Worm (Caenorhabditis elegans) whole organism, L1 larva: ENCODE measurements around the gene Y60A3A.19.
A peak's percentile ranks its signal among the peaks of the same experiment; 100 is the strongest.

Experiments
- Y116A8C.19 ChIP-seq: sonication (generic microtip); optimal IDR thresholded peaks from 2 replicates; lab custom pipeline; 2016; ENCODE audit warnings: missing compliant biosample characterization, missing genetic modification characterization, borderline replicate concordance
- aha-1 ChIP-seq: fragments of 150-350 bp; optimal IDR thresholded peaks from 2 replicates; lab custom pipeline; 2014; ENCODE audit warnings: missing biosample characterization, missing genetic modification characterization
- blmp-1 ChIP-seq: fragments of 150-350 bp; optimal IDR thresholded peaks from 2 replicates; lab custom pipeline; 2014; ENCODE audit warnings: missing biosample characterization, missing genetic modification characterization
- ceh-82 ChIP-seq, 3 experiments: fragments of 150-350 bp in 1 of 3; sonication (generic microtip) in 2 of 3; optimal IDR thresholded peaks; 2 replicates each; lab custom pipeline; 2014 to 2017; ENCODE audit warnings: missing biosample characterization in 3 of 3, missing genetic modification characterization in 3 of 3
- ceh-88 ChIP-seq: fragments of 200-800 bp; sonication (Bioruptor generic); IDR thresholded peaks from 2 replicates; pipeline ENCODE4 v1.3.6; 2022; ENCODE audit warnings: missing genetic modification characterization, missing compliant biosample characterization
- ceh-90 ChIP-seq: sonication (generic microtip); optimal IDR thresholded peaks from 2 replicates; lab custom pipeline; 2016; ENCODE audit warnings: missing genetic modification characterization, missing compliant biosample characterization
- ces-1 ChIP-seq: fragments of 150-350 bp; optimal IDR thresholded peaks from 2 replicates; lab custom pipeline; 2014; ENCODE audit warnings: missing biosample characterization, missing genetic modification reagents, missing genetic modification characterization
- dsc-1 ChIP-seq: sonication (generic microtip); optimal IDR thresholded peaks from 2 replicates; lab custom pipeline; 2016; ENCODE audit warnings: mild to moderate bottlenecking, missing genetic modification characterization, missing compliant biosample characterization
- efl-1 ChIP-seq, 4 experiments: fragments of 150-350 bp; optimal IDR thresholded peaks in 3 of 4; peaks in 1 of 4; 1 replicate in 1 of 4; 2 replicates in 3 of 4; lab custom pipeline; 2014; ENCODE audit warnings: missing biosample characterization in 2 of 4, missing genetic modification characterization in 2 of 4, missing genetic modification reagents in 2 of 4
- egl-13 ChIP-seq: sonication (generic microtip); optimal IDR thresholded peaks from 2 replicates; lab custom pipeline; 2016; ENCODE audit warnings: missing genotype, missing genetic modification reagents, missing genetic modification characterization, missing compliant biosample characterization
- egl-27 ChIP-seq, 2 experiments: fragments of 150-350 bp in 1 of 2; sonication (generic microtip); optimal IDR thresholded peaks; 3 replicates each; lab custom pipeline; 2017 to 2018; ENCODE audit warnings: missing biosample characterization in 2 of 2, missing genetic modification characterization in 2 of 2, missing genetic modification reagents in 2 of 2
- elt-2 ChIP-seq: sonication (generic microtip); optimal IDR thresholded peaks from 2 replicates; lab custom pipeline; 2016; ENCODE audit warnings: missing genetic modification characterization, mild to moderate bottlenecking, inconsistent platforms, missing compliant biosample characterization, missing genetic modification reagents
- elt-3 ChIP-seq, 6 experiments: fragments of 150-350 bp in 1 of 6; sonication (generic microtip); optimal IDR thresholded peaks; 2 replicates each; lab custom pipeline; 2017 to 2018; ENCODE audit warnings: missing biosample characterization in 6 of 6, missing genetic modification characterization in 6 of 6, inconsistent platforms in 1 of 6
- fkh-8 ChIP-seq: sonication (generic microtip); optimal IDR thresholded peaks from 2 replicates; lab custom pipeline; 2016; ENCODE audit warnings: mild to moderate bottlenecking, missing genetic modification characterization, missing compliant biosample characterization
- fos-1 ChIP-seq: fragments of 150-350 bp; optimal IDR thresholded peaks from 2 replicates; lab custom pipeline; 2014; ENCODE audit warnings: missing biosample characterization, missing genetic modification characterization
- grh-1 ChIP-seq: fragments of 200-800 bp; sonication (Bioruptor generic); IDR thresholded peaks from 2 replicates; pipeline ENCODE4 v1.3.6; 2022; ENCODE audit warnings: missing genetic modification reagents, missing genetic modification characterization, missing compliant biosample characterization
- jun-1 ChIP-seq: fragments of 150-350 bp; optimal IDR thresholded peaks from 2 replicates; lab custom pipeline; 2014; ENCODE audit warnings: missing biosample characterization, missing genetic modification reagents, missing genetic modification characterization
- lin-14 ChIP-seq: fragments of 200-800 bp; sonication (Bioruptor generic); optimal IDR thresholded peaks from 2 replicates; lab custom pipeline; 2018; ENCODE audit warnings: mild to moderate bottlenecking, missing genetic modification characterization, moderate library complexity, missing compliant biosample characterization
- lin-39 ChIP-seq: fragments of 150-350 bp; optimal IDR thresholded peaks from 2 replicates; lab custom pipeline; 2014; ENCODE audit warnings: missing biosample characterization, missing genetic modification reagents, missing genetic modification characterization
- lir-3 ChIP-seq: sonication (generic microtip); optimal IDR thresholded peaks from 2 replicates; lab custom pipeline; 2016; ENCODE audit warnings: mild to moderate bottlenecking, missing genetic modification characterization, moderate library complexity, missing compliant biosample characterization; ENCODE audit not compliant: poor library complexity
- lsy-2 ChIP-seq, 2 experiments: fragments of 150-350 bp; optimal IDR thresholded peaks; 2 replicates each; lab custom pipeline; 2014; ENCODE audit warnings: missing biosample characterization in 2 of 2, missing genetic modification characterization in 2 of 2
- mef-2 ChIP-seq: fragments of 150-350 bp; optimal IDR thresholded peaks from 2 replicates; lab custom pipeline; 2014; ENCODE audit warnings: missing biosample characterization, missing genetic modification characterization
- mep-1 ChIP-seq: fragments of 150-350 bp; optimal IDR thresholded peaks from 2 replicates; lab custom pipeline; 2014; ENCODE audit warnings: missing biosample characterization, missing genetic modification characterization
- nhr-11 ChIP-seq: fragments of 150-350 bp; optimal IDR thresholded peaks from 2 replicates; lab custom pipeline; 2014; ENCODE audit warnings: missing biosample characterization, missing genetic modification characterization
- nhr-19 ChIP-seq: fragments of 200-800 bp; sonication (Bioruptor generic); conservative IDR thresholded peaks from 2 replicates; pipeline ENCODE4 v1.3.6; 2022; ENCODE audit warnings: missing genetic modification characterization, missing compliant biosample characterization
- nhr-237 ChIP-seq: fragments of 150-350 bp; optimal IDR thresholded peaks from 2 replicates; lab custom pipeline; 2014; ENCODE audit warnings: missing biosample characterization, missing genetic modification characterization
- nhr-47 ChIP-seq: sonication (generic microtip); optimal IDR thresholded peaks from 2 replicates; lab custom pipeline; 2016; ENCODE audit warnings: mild to moderate bottlenecking, missing genetic modification characterization, moderate library complexity, missing compliant biosample characterization
- nhr-71 ChIP-seq: sonication (generic microtip); optimal IDR thresholded peaks from 2 replicates; lab custom pipeline; 2016; ENCODE audit warnings: mild to moderate bottlenecking, missing genetic modification characterization, moderate library complexity, missing compliant biosample characterization
- pqm-1 ChIP-seq: sonication (generic microtip); optimal IDR thresholded peaks from 3 replicates; lab custom pipeline; 2017; ENCODE audit warnings: missing biosample characterization, missing genetic modification characterization
- skn-1 ChIP-seq: fragments of 150-350 bp; optimal IDR thresholded peaks from 2 replicates; lab custom pipeline; 2014; ENCODE audit warnings: missing biosample characterization, missing genetic modification characterization
- ztf-4 ChIP-seq: fragments of 150-350 bp; optimal IDR thresholded peaks from 2 replicates; lab custom pipeline; 2014; ENCODE audit warnings: missing biosample characterization, missing genetic modification characterization

Gene Y60A3A.19

DNA sequence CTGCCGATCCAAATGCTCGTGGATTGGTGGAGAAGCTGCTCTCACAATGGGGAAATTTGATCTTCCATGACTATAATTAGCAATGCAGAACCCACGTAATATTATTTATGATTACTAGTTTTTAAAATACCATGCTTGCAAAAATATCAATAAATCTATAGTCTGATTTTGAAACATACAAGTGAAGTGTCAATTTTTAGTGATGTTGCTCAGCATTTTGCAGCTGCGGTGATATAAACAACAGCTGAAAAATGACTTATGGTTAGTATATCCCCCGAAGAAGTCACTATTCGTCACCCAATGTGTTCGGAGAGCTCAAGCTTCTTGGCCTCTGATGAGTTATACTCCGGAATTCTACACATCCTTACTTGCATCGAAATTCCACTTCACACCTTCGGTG is 42.4 kb downstream of the Y60A3A.19 start, which contains the start of gene srh-172:
TSS of gene srh-172 (plus strand) at position 301 of the 400 bp plus-strand sequence.
- TF ChIP-seq ceh-88 = no peak
- TF ChIP-seq Y116A8C.19 (tag; lab: Kevin White, UChicago) = no peak
- TF ChIP-seq jun-1 = no peak
- no peak for TF ChIP-seq elt-3 (tag; optimal IDR thresholded peaks at IDR 0.05; lab: Kevin White, UChicago)
- TF ChIP-seq aha-1 = no peak
- TF ChIP-seq fkh-8 (tag; lab: Kevin White, UChicago) = no peak
- TF ChIP-seq lin-14 (GFP tag; lab: Kevin White, UChicago) = no peak
- TF ChIP-seq nhr-237 = no peak
- TF ChIP-seq mep-1 (tag; lab: Kevin White, UChicago) = no peak
- TF ChIP-seq mef-2 (tag; lab: Kevin White, UChicago) = no peak
- TF ChIP-seq efl-1 (optimal IDR thresholded peaks at IDR 0.05; lab: Kevin White, UChicago) = no peak
- TF ChIP-seq efl-1 (GFP tag; optimal IDR thresholded peaks at IDR 0.05 in 1 of 2; lab: Kevin White, UChicago) = no peak
- TF ChIP-seq ztf-4 (tag; lab: Kevin White, UChicago) = no peak
- TF ChIP-seq nhr-11 = no peak
- TF ChIP-seq dsc-1 (tag; lab: Kevin White, UChicago) = no peak
- TF ChIP-seq grh-1 (GFP tag; lab: Robert Waterston, UW) = no peak
- no peak for TF ChIP-seq egl-27 (tag; optimal IDR thresholded peaks at IDR 0.05; lab: Kevin White, UChicago)
- TF ChIP-seq lir-3 (tag; lab: Kevin White, UChicago) = no peak

DNA sequence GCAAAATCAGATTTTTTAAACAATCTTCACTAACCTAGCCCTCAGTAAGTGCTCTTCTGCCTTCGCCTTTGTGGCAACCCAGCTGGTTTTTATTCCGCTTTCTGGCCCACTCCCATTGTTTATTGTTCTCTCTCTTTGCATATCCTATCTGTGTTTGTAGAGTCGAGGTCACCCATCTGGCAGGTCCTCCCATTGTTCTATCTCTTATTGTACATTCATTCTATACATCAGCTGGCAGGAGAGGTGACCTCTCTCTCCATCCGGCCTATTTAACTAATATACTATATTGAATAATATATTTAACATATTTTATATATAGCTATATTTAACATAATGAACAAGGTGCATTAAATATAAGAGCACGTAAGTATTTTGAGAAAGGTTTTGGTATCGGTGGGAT is 45.6 kb downstream of the Y60A3A.19 start:
- TF ChIP-seq ces-1 (no peak), elt-2 (no peak), ceh-82 (tag; optimal IDR thresholded peaks at IDR 0.05; lab: Kevin White, UChicago) (no peak), skn-1 (tag; lab: Kevin White, UChicago) (no peak), Y116A8C.19 (tag; lab: Kevin White, UChicago) (no peak), fos-1 (no peak), ceh-90 (tag; lab: Kevin White, UChicago) (no peak), mep-1 (tag; lab: Kevin White, UChicago) (no peak), lin-39 (no peak), blmp-1 (no peak), nhr-47 (no peak), lsy-2 (tag; optimal IDR thresholded peaks at IDR 0.05; lab: Kevin White, UChicago) (no peak), nhr-71 (no peak), mef-2 (tag; lab: Kevin White, UChicago) (no peak), nhr-19 (GFP tag; lab: Robert Waterston, UW) (no peak), egl-13 (tag; lab: Kevin White, UChicago) (no peak)

DNA sequence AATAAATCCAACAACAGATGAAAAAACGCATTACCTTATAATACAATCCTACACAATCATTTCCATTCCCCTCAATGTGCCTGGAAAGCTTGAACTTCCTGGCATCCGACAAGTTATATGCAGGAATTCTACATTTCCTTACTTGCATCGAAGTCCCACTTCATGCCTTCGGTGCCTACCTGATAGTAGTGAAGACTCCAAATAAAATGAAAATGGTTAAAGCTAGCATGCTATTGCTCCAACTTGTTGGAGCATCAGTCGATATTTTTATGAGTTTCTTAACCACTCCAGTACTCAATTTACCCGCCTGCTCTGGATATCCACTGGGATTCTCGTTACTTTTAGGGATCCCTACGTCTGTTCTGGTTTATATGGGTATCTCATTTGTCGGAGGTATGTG is 49.3 kb downstream of the Y60A3A.19 start, which contains the start of gene srh-171:
TSS of gene srh-171 (plus strand) at position 75 of the 400 bp plus-strand sequence.
- TF ChIP-seq efl-1 (optimal IDR thresholded peaks at IDR 0.05; lab: Kevin White, UChicago) (no peak), efl-1 (GFP tag; optimal IDR thresholded peaks at IDR 0.05 in 1 of 2; lab: Kevin White, UChicago) (peak in 1 of 2 experiments; percentile 69), ces-1 (no peak), pqm-1 (tag; lab: Kevin White, UChicago) (no peak)
